Worm (Caenorhabditis elegans) whole organism, L1 larva: ENCODE measurements around the gene pha-2.

ENCODE experiments used
- aly-2 ChIP-seq: fragments of 150-350 bp; optimal IDR thresholded peaks from 2 replicates; lab custom pipeline; 2014; ENCODE audit warnings: missing biosample characterization, missing genetic modification characterization
- ces-1 ChIP-seq: fragments of 150-350 bp; optimal IDR thresholded peaks from 2 replicates; lab custom pipeline; 2014; ENCODE audit warnings: missing biosample characterization, missing genetic modification reagents, missing genetic modification characterization
- dpl-1 ChIP-seq, 3 experiments: fragments of 150-350 bp in 2 of 3; sonication (generic microtip) in 1 of 3; optimal IDR thresholded peaks; 2 replicates each; lab custom pipeline; 2014 to 2017; ENCODE audit warnings: missing biosample characterization in 3 of 3, missing genetic modification characterization in 3 of 3, missing genetic modification reagents in 3 of 3
- lin-13 ChIP-seq: fragments of 150-350 bp; optimal IDR thresholded peaks from 2 replicates; lab custom pipeline; 2014; ENCODE audit warnings: missing biosample characterization, missing genetic modification reagents, missing genetic modification characterization
- nhr-12 ChIP-seq: sonication (generic microtip); optimal IDR thresholded peaks from 2 replicates; lab custom pipeline; 2017; ENCODE audit warnings: missing biosample characterization, missing genetic modification characterization
- pqm-1 ChIP-seq: sonication (generic microtip); optimal IDR thresholded peaks from 3 replicates; lab custom pipeline; 2017; ENCODE audit warnings: missing biosample characterization, missing genetic modification characterization
- snpc-4 ChIP-seq: fragments of 150-350 bp; optimal IDR thresholded peaks from 2 replicates; lab custom pipeline; 2014; ENCODE audit warnings: missing biosample characterization, missing genetic modification characterization
- sox-4 ChIP-seq: sonication (generic microtip); optimal IDR thresholded peaks from 2 replicates; lab custom pipeline; 2016; ENCODE audit warnings: missing genetic modification characterization, missing compliant biosample characterization

- TF ChIP-seq dpl-1 (GFP tag; optimal IDR thresholded peaks at IDR 0.05; lab: Kevin White, UChicago) (no peak), snpc-4 (tag; lab: Kevin White, UChicago) (no peak), aly-2 (tag; lab: Kevin White, UChicago) (no peak), ces-1 (GFP tag; lab: Kevin White, UChicago) (no peak), pqm-1 (tag; lab: Kevin White, UChicago) (no peak), nhr-12 (tag; lab: Kevin White, UChicago) (no peak), sox-4 (peak; percentile 71), lin-13 (no peak)
These were observed 25.0 kb upstream of the pha-2 start, which contains the start of gene rund-1 for ce11 chrX:661727-662330.
